Worm (Caenorhabditis elegans) whole organism, L4 larva: ENCODE data around the gene zfp-3.

Source experiments
- R02D3.7 ChIP-seq: fragments of 150-350 bp; sonication (generic microtip); optimal IDR thresholded peaks from 3 replicates; lab custom pipeline; 2014; ENCODE audit warnings: missing biosample characterization, missing genetic modification characterization
- T26A8.4 ChIP-seq: fragments of 200-800 bp; sonication (Bioruptor generic); IDR thresholded peaks from 2 replicates; pipeline ENCODE4 v1.3.6; 2022; ENCODE audit warnings: missing genetic modification characterization, missing compliant biosample characterization
- Y105C5A.15 ChIP-seq: fragments of 200-800 bp; sonication (Bioruptor generic); IDR thresholded peaks from 2 replicates; pipeline ENCODE4 v1.3.6; 2022; ENCODE audit warnings: missing genetic modification characterization, missing compliant biosample characterization
- Y5F2A.4 ChIP-seq: fragments of 200-800 bp; sonication (Bioruptor generic); optimal IDR thresholded peaks from 2 replicates; lab custom pipeline; 2018; ENCODE audit warnings: mild to moderate bottlenecking, missing genetic modification characterization, missing compliant biosample characterization
- aha-1 ChIP-seq: fragments of 150-350 bp; peaks from one replicate; lab custom pipeline; 2014; ENCODE audit warnings: missing biosample characterization, missing genetic modification characterization
- arid-1 ChIP-seq: fragments of 200-800 bp; sonication (Bioruptor generic); conservative IDR thresholded peaks from 2 replicates; pipeline ENCODE4 v1.3.6; 2022; ENCODE audit warnings: missing genetic modification reagents, missing genetic modification characterization, missing compliant biosample characterization
- ceh-20 ChIP-seq: fragments of 200-800 bp; sonication (Bioruptor generic); IDR thresholded peaks from 2 replicates; pipeline ENCODE4 v1.3.6; 2022; ENCODE audit warnings: missing genetic modification reagents, missing genetic modification characterization, missing compliant biosample characterization
- cey-2 ChIP-seq: sonication (generic microtip); optimal IDR thresholded peaks from 3 replicates; lab custom pipeline; 2017; ENCODE audit warnings: missing genetic modification characterization, mild to moderate bottlenecking, missing compliant biosample characterization, antibody characterized with exemption, borderline replicate concordance; ENCODE audit not compliant: insufficient read depth
- ctbp-1 ChIP-seq: fragments of 200-800 bp; sonication (Bioruptor generic); IDR thresholded peaks from 2 replicates; pipeline ENCODE4 v1.3.6; 2022; ENCODE audit warnings: missing genetic modification reagents, missing genetic modification characterization, missing compliant biosample characterization
- gei-8 ChIP-seq: fragments of 200-800 bp; sonication (Bioruptor generic); optimal IDR thresholded peaks from 2 replicates; lab custom pipeline; 2018; ENCODE audit warnings: mild to moderate bottlenecking, missing genetic modification characterization, missing compliant biosample characterization
- lim-7 ChIP-seq: fragments of 200-800 bp; sonication (Bioruptor generic); IDR thresholded peaks from 2 replicates; pipeline ENCODE4 v1.3.6; 2022; ENCODE audit warnings: missing genetic modification characterization, missing compliant biosample characterization
- lin-15B ChIP-seq: fragments of 150-350 bp; sonication (generic microtip); optimal IDR thresholded peaks from 3 replicates; lab custom pipeline; 2014; ENCODE audit warnings: missing biosample characterization, missing genetic modification characterization
- lin-38 ChIP-seq: fragments of 200-800 bp; sonication (Bioruptor generic); IDR thresholded peaks from 2 replicates; pipeline ENCODE4 v1.3.6; 2022; ENCODE audit warnings: missing genetic modification reagents, missing genetic modification characterization, missing compliant biosample characterization
- lir-3 ChIP-seq: sonication (generic microtip); optimal IDR thresholded peaks from 2 replicates; lab custom pipeline; 2016; ENCODE audit warnings: mild to moderate bottlenecking, missing genetic modification characterization, missing compliant biosample characterization
- madf-9 ChIP-seq: fragments of 200-800 bp; sonication (Bioruptor generic); conservative IDR thresholded peaks from 2 replicates; pipeline ENCODE4 v1.3.6; 2022; ENCODE audit warnings: missing genetic modification reagents, missing genetic modification characterization, missing compliant biosample characterization
- nhr-102 ChIP-seq: sonication (generic microtip); optimal IDR thresholded peaks from 2 replicates; lab custom pipeline; 2016; ENCODE audit warnings: mild to moderate bottlenecking, missing genetic modification characterization, moderate library complexity, missing compliant biosample characterization
- nhr-111 ChIP-seq: fragments of 200-800 bp; sonication (Bioruptor generic); optimal IDR thresholded peaks from 2 replicates; lab custom pipeline; 2018; ENCODE audit warnings: mild to moderate bottlenecking, missing genetic modification characterization, missing compliant biosample characterization
- nhr-237 ChIP-seq: sonication (generic microtip); optimal IDR thresholded peaks from 2 replicates; lab custom pipeline; 2017; ENCODE audit warnings: missing biosample characterization, missing genetic modification characterization
- nhr-28 ChIP-seq: fragments of 150-350 bp; optimal IDR thresholded peaks from 2 replicates; lab custom pipeline; 2014; ENCODE audit warnings: missing biosample characterization, missing genetic modification characterization
- nhr-41 ChIP-seq: fragments of 200-800 bp; sonication (Bioruptor generic); IDR thresholded peaks from 2 replicates; pipeline ENCODE4 v1.3.6; 2022; ENCODE audit warnings: missing genetic modification reagents, missing genetic modification characterization, missing compliant biosample characterization
- nhr-42 ChIP-seq: fragments of 200-800 bp; sonication (Bioruptor generic); IDR thresholded peaks from 2 replicates; pipeline ENCODE4 v1.3.6; 2022; ENCODE audit warnings: missing genetic modification characterization, missing compliant biosample characterization
- nhr-48 ChIP-seq: sonication (generic microtip); optimal IDR thresholded peaks from 2 replicates; lab custom pipeline; 2016; ENCODE audit warnings: mild to moderate bottlenecking, missing genetic modification characterization, missing compliant biosample characterization
- nhr-76 ChIP-seq: fragments of 150-350 bp; optimal IDR thresholded peaks from 2 replicates; lab custom pipeline; 2014; ENCODE audit warnings: missing biosample characterization, missing genetic modification characterization
- nhr-77 ChIP-seq: fragments of 150-350 bp; optimal IDR thresholded peaks from 2 replicates; lab custom pipeline; 2014; ENCODE audit warnings: missing biosample characterization, missing genetic modification characterization
- php-3 ChIP-seq: fragments of 200-800 bp; sonication (Bioruptor generic); IDR thresholded peaks from 2 replicates; pipeline ENCODE4 v1.3.6; 2022; ENCODE audit warnings: missing genetic modification reagents, missing genetic modification characterization, missing compliant biosample characterization
- pqm-1 ChIP-seq: sonication (generic microtip); optimal IDR thresholded peaks from 2 replicates; lab custom pipeline; 2017; ENCODE audit warnings: missing biosample characterization, missing genetic modification characterization
- rbr-2 ChIP-seq: sonication (generic microtip); optimal IDR thresholded peaks from 2 replicates; lab custom pipeline; 2016; ENCODE audit warnings: missing genotype, missing genetic modification characterization, missing compliant biosample characterization
- saeg-2 ChIP-seq: fragments of 200-800 bp; sonication (Bioruptor generic); IDR thresholded peaks from 2 replicates; pipeline ENCODE4 v1.3.6; 2022; ENCODE audit warnings: missing genetic modification reagents, missing genetic modification characterization, missing compliant biosample characterization
- skn-1 ChIP-seq: fragments of 150-350 bp; optimal IDR thresholded peaks from 2 replicates; lab custom pipeline; 2014; ENCODE audit warnings: missing biosample characterization, missing genetic modification characterization
- tag-97 ChIP-seq: fragments of 200-800 bp; sonication (Bioruptor generic); IDR thresholded peaks from 2 replicates; pipeline ENCODE4 v1.3.6; 2022; ENCODE audit warnings: missing genetic modification characterization, missing compliant biosample characterization
- unc-39 ChIP-seq: sonication (generic microtip); optimal IDR thresholded peaks from 2 replicates; lab custom pipeline; 2017; ENCODE audit warnings: missing biosample characterization, missing genetic modification characterization
- unc-62 ChIP-seq, 3 experiments: fragments of 150-350 bp in 1 of 3; sonication (generic microtip); optimal IDR thresholded peaks in 2 of 3; peaks in 1 of 3; 1 replicate in 1 of 3; 2 replicates in 2 of 3; lab custom pipeline; 2014 to 2017; ENCODE audit warnings: missing biosample characterization in 3 of 3, missing genetic modification characterization in 3 of 3, missing genetic modification reagents in 3 of 3, missing genotype in 1 of 3
- zfp-3 ChIP-seq: fragments of 200-800 bp; sonication (Bioruptor generic); conservative IDR thresholded peaks from 2 replicates; pipeline ENCODE4 v1.3.6; 2022; ENCODE audit warnings: missing genetic modification reagents, missing genetic modification characterization, missing compliant biosample characterization
- zip-11 ChIP-seq: fragments of 200-800 bp; sonication (Bioruptor generic); IDR thresholded peaks from 2 replicates; pipeline ENCODE4 v1.3.6; 2022; ENCODE audit warnings: missing genetic modification characterization, missing compliant biosample characterization
- zip-2 ChIP-seq: fragments of 150-350 bp; optimal IDR thresholded peaks from 2 replicates; lab custom pipeline; 2014; ENCODE audit warnings: missing biosample characterization, missing genetic modification characterization
- ztf-7 ChIP-seq: fragments of 150-350 bp; optimal IDR thresholded peaks from 2 replicates; lab custom pipeline; 2014; ENCODE audit warnings: missing biosample characterization, missing genetic modification characterization

zfp-3 gene

DNA sequence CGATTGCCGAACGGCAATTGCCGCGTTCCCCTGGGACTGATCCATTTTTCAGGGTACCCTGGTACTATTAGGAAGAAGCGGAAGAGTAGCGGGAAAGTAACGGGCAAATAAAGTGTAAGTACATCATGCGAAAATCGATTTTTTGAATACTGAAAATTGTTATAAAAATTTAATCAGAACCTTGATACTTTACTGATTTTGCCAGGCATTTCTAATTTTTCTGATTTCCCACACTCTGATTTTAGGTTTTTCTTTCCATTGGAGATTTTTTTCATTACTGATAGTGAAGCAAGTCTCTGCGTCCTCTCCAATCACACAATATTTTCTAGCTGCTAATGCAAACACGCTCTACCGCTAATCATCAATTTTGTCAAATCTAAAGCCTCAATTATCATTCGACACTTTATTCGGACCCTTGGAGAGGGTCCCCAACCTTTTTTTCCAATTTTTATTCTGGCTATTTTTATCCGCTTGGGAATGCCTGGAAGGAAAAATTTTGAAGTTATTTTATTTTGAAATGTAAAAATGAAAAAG is 27.2 kb downstream of the zfp-3 start, which contains the start of gene F19G12.9:
Gene F19G12.9 (plus strand): TSS at position 51 of the 534 bp plus-strand sequence.
- TF ChIP-seq nhr-102 (tag; lab: Kevin White, UChicago) (no peak), lin-38 (GFP tag; lab: Robert Waterston, UW) (peak; percentile 89)

DNA sequence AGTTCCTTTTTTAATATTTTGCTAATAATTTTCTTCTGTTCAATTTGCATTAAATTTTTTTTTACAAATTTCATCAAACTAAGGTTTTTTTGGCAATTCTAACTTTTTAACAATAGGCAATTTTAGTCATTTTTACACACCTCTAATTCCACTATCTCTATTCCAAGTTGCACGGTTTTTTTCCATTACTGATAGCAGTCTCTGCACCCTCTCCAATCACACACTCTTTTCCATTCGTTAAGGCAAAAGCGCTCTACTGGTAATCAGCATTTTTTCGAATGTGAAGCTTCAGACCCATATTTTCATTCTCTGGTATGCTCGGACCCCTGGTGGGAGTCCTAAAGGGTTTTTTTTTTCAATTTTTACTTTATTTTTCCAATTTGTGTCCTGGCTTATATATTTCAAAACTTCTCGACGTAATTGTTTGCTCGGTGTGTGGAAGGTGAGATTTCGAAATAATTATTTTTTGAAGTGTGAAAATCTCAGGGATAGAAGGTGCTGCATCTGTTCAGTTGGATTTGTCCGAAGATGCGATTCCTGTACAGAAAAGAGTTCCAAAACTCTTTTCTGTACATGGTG is 29.6 kb downstream of the zfp-3 start, which contains the start of the genes F19G12.4 and F19G12.8:
Gene F19G12.4 (plus strand): TSS at position 529 of the 579 bp plus-strand sequence.
Gene F19G12.8 (plus strand): TSS at position 545 of the 579 bp plus-strand sequence.
- no peak for TF ChIP-seq Y5F2A.4 (GFP tag; lab: Kevin White, UChicago)
- no peak for TF ChIP-seq rbr-2 (tag; lab: Kevin White, UChicago)
- no peak for TF ChIP-seq nhr-77 (tag; lab: Kevin White, UChicago)
- no peak for TF ChIP-seq ceh-20 (GFP tag; lab: Robert Waterston, UW)
- TF ChIP-seq zip-11 (GFP tag; lab: Robert Waterston, UW), result no peak
- TF ChIP-seq zfp-3 (GFP tag; lab: Robert Waterston, UW), result no peak
- TF ChIP-seq unc-39 (tag; lab: Kevin White, UChicago), result no peak
- no peak for TF ChIP-seq madf-9 (GFP tag; lab: Robert Waterston, UW)
- no peak for TF ChIP-seq tag-97 (GFP tag; lab: Robert Waterston, UW)
- TF ChIP-seq skn-1 (tag; lab: Kevin White, UChicago), result no peak
- TF ChIP-seq cey-2 (tag; lab: Kevin White, UChicago), result no peak
- TF ChIP-seq lin-38 (GFP tag; lab: Robert Waterston, UW), result no peak
- TF ChIP-seq aha-1 (tag; lab: Kevin White, UChicago), result peak; percentile 88
- no peak for TF ChIP-seq nhr-76 (tag; lab: Kevin White, UChicago)
- peak; percentile 48 for TF ChIP-seq nhr-28 (tag; lab: Kevin White, UChicago)
- no peak for TF ChIP-seq php-3 (GFP tag; lab: Robert Waterston, UW)
- TF ChIP-seq zip-2 (tag; lab: Kevin White, UChicago), result no peak
- TF ChIP-seq pqm-1 (tag; lab: Kevin White, UChicago), result peak; percentile 83
- TF ChIP-seq nhr-48, result no peak

DNA sequence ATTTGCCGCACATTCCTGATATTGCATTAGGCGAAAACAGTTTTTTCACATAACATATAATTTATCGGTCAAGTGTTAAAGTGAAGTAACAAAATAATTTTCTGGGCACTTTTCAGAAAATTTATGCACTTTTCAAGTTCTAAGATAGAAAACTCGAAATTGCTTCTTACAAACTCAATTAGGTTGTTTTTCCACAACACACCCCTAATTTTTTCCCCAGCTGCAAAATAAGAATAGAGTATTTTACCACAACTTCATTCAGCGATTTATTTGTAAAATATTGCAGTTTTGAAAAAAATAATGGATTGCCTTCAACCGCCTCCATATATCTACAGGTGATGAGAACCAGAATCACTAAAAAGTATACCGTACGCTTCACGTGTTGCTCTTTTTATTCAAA is 33.6 kb downstream of the zfp-3 start, which contains the start of gene srh-19:
Gene srh-19 (plus strand): TSS at position 301 of the 400 bp plus-strand sequence.
- TF ChIP-seq unc-62 (GFP tag; optimal IDR thresholded peaks at IDR 0.05 in 1 of 2; lab: Kevin White, UChicago), result peak in 1 of 2 experiments; percentile 38
- no peak for TF ChIP-seq unc-62 (tag; optimal IDR thresholded peaks at IDR 0.05; lab: Kevin White, UChicago)
- no peak for TF ChIP-seq nhr-237

DNA sequence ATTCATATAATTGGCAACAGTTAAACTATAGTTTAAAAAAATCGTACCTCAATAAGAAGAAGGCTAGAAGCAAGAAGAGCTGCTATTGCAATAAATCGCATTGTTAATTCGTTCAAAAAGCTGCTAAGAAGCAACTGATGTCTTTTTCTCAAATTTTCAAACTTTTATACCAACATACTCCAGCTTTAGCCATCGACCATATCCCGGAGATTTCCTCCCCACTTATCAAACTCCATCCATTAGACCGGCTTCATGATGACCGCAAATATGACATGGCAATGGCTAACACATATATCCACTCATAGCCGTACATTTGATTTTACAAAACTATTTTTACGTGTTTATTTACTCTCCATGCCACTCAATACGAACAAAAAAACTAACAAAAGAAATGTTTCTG is 35.9 kb downstream of the zfp-3 start, which contains the start of gene abu-2:
Gene abu-2 (minus strand): TSS at position 101 of the 400 bp plus-strand sequence.
- TF ChIP-seq nhr-41 (GFP tag; lab: Robert Waterston, UW) (no peak), lir-3 (tag; lab: Kevin White, UChicago) (no peak), nhr-42 (GFP tag; lab: Robert Waterston, UW) (no peak), Y105C5A.15 (GFP tag; lab: Robert Waterston, UW) (no peak), R02D3.7 (tag; lab: Kevin White, UChicago) (no peak), nhr-237 (no peak), ceh-20 (GFP tag; lab: Robert Waterston, UW) (no peak), gei-8 (GFP tag; lab: Kevin White, UChicago) (no peak), unc-62 (GFP tag; optimal IDR thresholded peaks at IDR 0.05 in 1 of 2; lab: Kevin White, UChicago) (no peak), unc-62 (tag; optimal IDR thresholded peaks at IDR 0.05; lab: Kevin White, UChicago) (no peak), arid-1 (GFP tag; lab: Robert Waterston, UW) (no peak), saeg-2 (GFP tag; lab: Robert Waterston, UW) (no peak), skn-1 (tag; lab: Kevin White, UChicago) (no peak), nhr-111 (no peak), tag-97 (GFP tag; lab: Robert Waterston, UW) (no peak), lin-15B (tag; lab: Kevin White, UChicago) (no peak), lim-7 (GFP tag; lab: Robert Waterston, UW) (no peak), T26A8.4 (GFP tag; lab: Robert Waterston, UW) (no peak), nhr-76 (tag; lab: Kevin White, UChicago) (no peak), ctbp-1 (GFP tag; lab: Robert Waterston, UW) (no peak), ztf-7 (tag; lab: Kevin White, UChicago) (no peak)
